Fruit fly (Drosophila melanogaster) whole organism, prepupa: Measurements from ENCODE around the gene CG32305.

Experiments used
- lz ChIP-seq: fragments of 200-800 bp; sonication (Bioruptor generic); optimal IDR thresholded peaks from 3 replicates; lab custom pipeline; 2016; ENCODE audit warnings: missing biosample characterization, missing genetic modification characterization
- topi ChIP-seq: fragments of 200-800 bp; sonication (Bioruptor generic); optimal IDR thresholded peaks from 3 replicates; lab custom pipeline; 2016; ENCODE audit warnings: missing biosample characterization, missing genetic modification characterization

- TF ChIP-seq topi (GFP tag; lab: Kevin White, UChicago) (no peak), lz (GFP tag; lab: Kevin White, UChicago) (no peak)
Measured at dm6 chr3L:2237034-2237433, 11.4 kb upstream of the CG32305 start, which contains the start of gene CG9018.
